Worm (Caenorhabditis elegans) whole organism, L3 larva: Measurements from ENCODE around the gene M176.16.

ENCODE experiments used
- ceh-9 ChIP-seq: sonication (generic microtip); optimal IDR thresholded peaks from 2 replicates; lab custom pipeline; 2018; ENCODE audit warnings: missing biosample characterization, missing genetic modification characterization
- nfya-1 ChIP-seq: sonication (generic microtip); optimal IDR thresholded peaks from 2 replicates; lab custom pipeline; 2017; ENCODE audit warnings: missing genetic modification characterization, mild to moderate bottlenecking, missing compliant biosample characterization, antibody characterized with exemption, moderate library complexity; ENCODE audit not compliant: insufficient read depth

- TF ChIP-seq ceh-9 (no peak), nfya-1 (no peak)
Observed at ce11 chrII:9440060-9440459, 21.7 kb downstream of the M176.16 start, which contains the start of gene chil-17.
